Worm (Caenorhabditis elegans) whole organism, dauer: ENCODE measurements around the gene fbxb-104.

ENCODE experiments used
- unc-62 ChIP-seq: sonication (generic microtip); optimal IDR thresholded peaks from 2 replicates; lab custom pipeline; 2017; ENCODE audit warnings: missing biosample characterization, missing genetic modification reagents, missing genetic modification characterization

The fbxb-104 gene

DNA sequence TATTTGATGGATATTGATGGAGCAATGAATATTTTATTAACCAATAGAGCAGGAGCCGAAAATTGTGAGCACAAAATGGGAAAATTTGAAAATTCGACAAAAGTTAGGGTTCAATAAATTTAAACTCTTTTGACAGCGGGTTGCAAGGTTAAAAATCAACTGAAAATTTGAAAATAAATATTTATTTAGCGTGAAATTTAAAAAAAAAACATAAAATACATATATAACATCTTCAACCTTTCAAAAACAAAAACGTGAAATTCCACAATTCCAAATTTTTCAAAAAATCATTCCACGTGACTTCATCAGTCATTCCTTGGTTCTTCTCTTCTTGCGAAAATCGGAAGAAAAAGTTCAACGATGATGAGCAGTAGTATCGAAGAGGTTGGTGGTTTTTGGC lies 47.7 kb downstream of the fbxb-104 start, which contains the start of gene C16C8.18:
Gene C16C8.18, plus strand, starts transcription at position 301 of the 400 bp plus-strand sequence.
- TF ChIP-seq unc-62: no peak

DNA sequence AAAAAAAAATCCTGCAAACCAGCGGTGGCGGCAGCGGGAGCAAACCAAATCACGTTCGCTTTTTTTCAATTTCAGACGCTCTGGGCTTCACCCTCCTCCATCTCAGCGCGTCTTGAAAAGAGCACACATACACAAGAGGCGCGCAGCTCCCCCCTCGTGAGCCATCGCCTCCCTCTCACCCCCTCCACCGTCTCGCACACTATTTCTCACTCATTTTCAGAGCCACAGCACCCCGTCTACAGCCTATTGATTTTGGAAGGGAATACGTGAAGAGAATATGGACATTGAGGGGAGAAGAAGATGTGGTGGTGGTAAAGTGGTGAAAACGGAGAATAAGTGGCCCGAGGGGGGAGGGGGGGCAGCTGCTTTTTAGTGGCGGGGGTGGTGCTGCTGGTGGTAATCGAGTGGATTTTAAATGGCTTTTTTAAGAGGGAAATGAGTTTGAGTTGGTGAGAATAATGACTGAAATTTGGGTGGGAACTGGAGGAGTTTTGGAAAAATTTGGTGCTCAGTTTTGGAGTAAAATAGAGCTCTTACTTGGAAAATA lies 48.8 kb downstream of the fbxb-104 start:
- TF ChIP-seq unc-62: no peak
